Fruit fly (Drosophila melanogaster) whole organism, embryonic: ENCODE data around the gene Takl1.

ENCODE experiments used
- CG11696 ChIP-seq: fragments of 200-800 bp; sonication (Bioruptor generic); IDR thresholded peaks from 2 replicates; pipeline ENCODE4 v1.3.6; 2022; ENCODE audit warnings: missing biosample characterization, missing genetic modification characterization
- CG31441 ChIP-seq: fragments of 200-800 bp; sonication (Bioruptor generic); IDR thresholded peaks from 2 replicates; pipeline ENCODE4 v1.3.6; 2022; ENCODE audit warnings: missing biosample characterization, missing genetic modification characterization
- CG32772 ChIP-seq: fragments of 200-800 bp; sonication (Bioruptor generic); IDR thresholded peaks from 2 replicates; pipeline ENCODE4 v1.3.6; 2022; ENCODE audit warnings: missing biosample characterization, missing genetic modification characterization
- CG6689 ChIP-seq: fragments of 200-800 bp; sonication (Bioruptor generic); IDR thresholded peaks from 2 replicates; pipeline ENCODE4 v1.3.6; 2022; ENCODE audit warnings: missing biosample characterization, missing genetic modification characterization
- Nf-YB ChIP-seq: fragments of 200-800 bp; sonication (Bioruptor generic); optimal IDR thresholded peaks from 3 replicates; lab custom pipeline; 2019; ENCODE audit warnings: missing biosample characterization, mild to moderate bottlenecking, missing genetic modification characterization, moderate library complexity
- p53 ChIP-seq: fragments of 200-800 bp; sonication (Bioruptor generic); optimal IDR thresholded peaks from 2 replicates; lab custom pipeline; 2016; ENCODE audit warnings: missing biosample characterization, missing genetic modification characterization
- sc ChIP-seq, 3 experiments: fragments of >200 bp in 2 of 3; fragments of 200-800 bp in 1 of 3; sonication (Bioruptor generic) in 1 of 3; optimal IDR thresholded peaks; 2 replicates in 2 of 3; 3 replicates in 1 of 3; lab custom pipeline; 2017; ENCODE audit warnings: mild to moderate bottlenecking in 1 of 3, missing biosample characterization in 1 of 3, missing genetic modification characterization in 1 of 3, missing genetic modification reagents in 1 of 3
- wdn ChIP-seq: fragments of 200-800 bp; sonication (Bioruptor generic); IDR thresholded peaks from 2 replicates; pipeline ENCODE4 v1.3.6; 2022; ENCODE audit warnings: missing biosample characterization, missing genetic modification characterization

DNA sequence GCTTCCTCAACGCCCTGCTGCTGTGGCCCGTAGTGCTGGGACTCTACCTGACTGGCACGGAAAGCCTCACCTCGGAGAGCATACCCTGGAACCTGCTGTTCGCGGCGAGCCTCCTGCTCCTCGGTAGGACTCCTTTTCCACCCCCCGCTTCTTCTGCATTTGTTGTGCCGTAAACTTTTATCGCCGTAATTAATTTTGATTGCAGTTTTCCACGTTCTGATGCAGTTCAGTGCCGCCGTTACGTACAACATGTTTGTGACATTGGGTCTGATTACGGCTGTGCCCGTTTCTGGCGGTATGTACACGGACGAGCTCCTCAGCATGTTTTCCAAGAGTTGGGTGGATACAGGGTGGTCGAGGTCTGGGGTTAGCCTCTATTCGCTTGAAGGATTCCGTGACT, 22.9 kb downstream of the Takl1 start:
- no peak for TF ChIP-seq p53
- TF ChIP-seq CG31441 (GFP tag; lab: Robert Waterston, UW): no peak
- no peak for TF ChIP-seq Nf-YB
- no peak for TF ChIP-seq CG6689 (GFP tag; lab: Robert Waterston, UW)
- no peak for TF ChIP-seq wdn (GFP tag; lab: Robert Waterston, UW)
- no peak for TF ChIP-seq CG32772 (GFP tag; lab: Robert Waterston, UW)
- no peak for TF ChIP-seq CG11696 (GFP tag; lab: Robert Waterston, UW)
- TF ChIP-seq sc (optimal IDR thresholded peaks at IDR 0.05; lab: Kevin White, UChicago): no peak
- TF ChIP-seq sc (GFP tag; optimal IDR thresholded peaks at IDR 0.05; lab: Kevin White, UChicago): no peak
